Worm (Caenorhabditis elegans): Measurements from ENCODE around the gene F59B10.6.

- TF ChIP-seq W03F9.2 (tag; optimal IDR thresholded peaks at IDR 0.05) = no peak
- no peak for TF ChIP-seq him-1 (tag; optimal IDR thresholded peaks at IDR 0.05)
Observed at ce11 chrII:10507906-10508305, 16.4 kb downstream of the F59B10.6 start.
